Worm (Caenorhabditis elegans) whole organism, L4/young adult: ENCODE measurements around the gene F11D11.6.
"Not testable (repeated sequence)": the region's sequence is repeated elsewhere in the genome, so short reads cannot be mapped to it uniquely, and the experiment has no call there.

Experiments
- W03F9.2 ChIP-seq: fragments of 150-350 bp; optimal IDR thresholded peaks from 2 replicates; lab custom pipeline; 2014; ENCODE audit warnings: missing biosample characterization, missing genetic modification characterization
- dao-5 ChIP-seq: sonication (generic microtip); optimal IDR thresholded peaks from 2 replicates; lab custom pipeline; 2016; ENCODE audit warnings: missing genotype, missing genetic modification characterization, moderate library complexity, missing compliant biosample characterization
- him-1 ChIP-seq: sonication (generic microtip); optimal IDR thresholded peaks from 2 replicates; lab custom pipeline; 2016; ENCODE audit warnings: missing genotype, missing genetic modification reagents, missing genetic modification characterization, missing compliant biosample characterization

The F11D11.6 gene

DNA sequence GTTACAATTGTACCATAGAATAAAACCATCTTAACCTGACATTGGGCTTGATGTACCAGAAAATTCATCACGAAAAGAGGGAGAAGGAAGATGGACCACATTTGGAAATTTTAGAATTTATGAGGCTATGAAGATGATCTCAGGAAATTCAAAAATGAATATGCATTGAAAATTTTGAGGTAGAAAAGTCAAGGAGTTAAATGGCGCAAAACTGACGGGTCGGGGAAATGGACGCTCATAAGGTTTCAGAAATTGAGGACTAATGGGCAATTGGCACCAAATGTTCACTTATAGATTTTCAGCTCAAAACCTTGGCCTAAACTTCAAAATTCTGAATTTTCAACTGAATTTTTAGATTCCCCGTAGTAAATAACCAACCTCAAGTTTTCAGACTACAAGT lies 17.7 kb upstream of the F11D11.6 start, which contains the start of gene clec-255:
TSS of gene clec-255 (minus strand) at position 101 of the 400 bp plus-strand sequence.
- TF ChIP-seq him-1 (tag; lab: Kevin White, UChicago) (no peak), dao-5 (tag; lab: Kevin White, UChicago) (no peak), W03F9.2 (no peak)

DNA sequence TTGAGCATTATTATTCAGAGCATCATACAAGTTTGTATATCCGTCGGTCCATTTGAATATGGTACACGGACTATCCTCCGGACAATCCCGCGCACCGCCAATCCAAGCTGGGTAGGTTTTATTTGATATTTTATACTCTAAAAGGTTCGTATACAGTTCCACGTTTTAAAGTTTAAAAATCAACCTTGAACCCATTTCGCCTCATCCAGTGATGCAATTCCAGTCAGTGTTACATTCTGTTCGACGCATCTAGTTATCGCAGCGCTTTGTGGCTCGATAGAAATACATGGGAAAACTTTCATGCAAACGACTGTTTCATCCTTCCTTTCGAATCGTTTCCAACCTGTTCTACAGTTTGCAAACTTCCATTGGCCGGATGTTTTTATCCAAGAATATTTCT lies 17.0 kb upstream of the F11D11.6 start:
- TF ChIP-seq dao-5 (tag; lab: Kevin White, UChicago), result no peak
- no peak for TF ChIP-seq him-1 (tag; lab: Kevin White, UChicago)
- no peak for TF ChIP-seq W03F9.2

DNA sequence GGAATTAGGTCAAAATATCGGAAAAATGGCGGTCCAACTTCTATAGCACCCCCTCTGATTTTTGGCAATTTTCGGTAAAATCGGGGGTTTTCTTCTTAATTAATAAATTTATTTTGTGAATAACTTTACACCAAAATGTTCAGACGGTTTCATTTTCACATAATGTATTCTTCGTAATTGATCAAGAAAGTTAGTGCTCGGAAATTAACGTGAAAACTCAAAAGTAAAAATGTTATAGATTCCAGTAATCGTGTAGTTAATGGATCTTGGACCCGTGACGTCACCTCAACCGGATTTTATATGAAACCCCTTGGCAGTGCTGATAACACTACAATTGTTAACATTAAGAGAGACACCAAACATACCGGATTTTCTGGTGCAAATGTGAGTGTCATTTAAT lies 9.1 kb upstream of the F11D11.6 start, which contains the start of gene F11D11.22:
TSS of gene F11D11.22 (plus strand) at position 301 of the 400 bp plus-strand sequence.
- TF ChIP-seq W03F9.2; dao-5 (tag; lab: Kevin White, UChicago); him-1 (tag; lab: Kevin White, UChicago): not testable (repeated sequence)

- TF ChIP-seq W03F9.2, result no peak
- TF ChIP-seq dao-5 (tag; lab: Kevin White, UChicago), result no peak
- TF ChIP-seq him-1 (tag; lab: Kevin White, UChicago), result no peak
These were observed 8.1 kb upstream of the F11D11.6 start, which contains the start of gene F11D11.4 for ce11 chrV:18761078-18761477. Gene F11D11.4, plus strand, starts transcription at chrV:18761378.

- TF ChIP-seq dao-5 (tag; lab: Kevin White, UChicago), result no peak
- TF ChIP-seq him-1 (tag; lab: Kevin White, UChicago), result no peak
- TF ChIP-seq W03F9.2, result no peak
These were observed 7.2 kb upstream of the F11D11.6 start, which contains the start of gene F11D11.3 for ce11 chrV:18760174-18760573. Gene F11D11.3, minus strand, starts transcription at chrV:18760274.

- not testable (repeated sequence) for TF ChIP-seq him-1 (tag; lab: Kevin White, UChicago); dao-5 (tag; lab: Kevin White, UChicago); W03F9.2
These were observed 1.4 kb upstream of the F11D11.6 start, which contains the start of gene clec-254 for ce11 chrV:18754328-18754727. Gene clec-254, minus strand, starts transcription at chrV:18754428.

- TF ChIP-seq him-1 (tag; lab: Kevin White, UChicago) (no peak), W03F9.2 (no peak), dao-5 (tag; lab: Kevin White, UChicago) (no peak)
These were observed 2.5 kb downstream of the F11D11.6 start, which contains the start of the genes F11D11.21 and F11D11.12 for ce11 chrV:18750445-18750844. Gene F11D11.21, minus strand, starts transcription at chrV:18750545. Gene F11D11.12, minus strand, starts transcription at chrV:18750682.

DNA sequence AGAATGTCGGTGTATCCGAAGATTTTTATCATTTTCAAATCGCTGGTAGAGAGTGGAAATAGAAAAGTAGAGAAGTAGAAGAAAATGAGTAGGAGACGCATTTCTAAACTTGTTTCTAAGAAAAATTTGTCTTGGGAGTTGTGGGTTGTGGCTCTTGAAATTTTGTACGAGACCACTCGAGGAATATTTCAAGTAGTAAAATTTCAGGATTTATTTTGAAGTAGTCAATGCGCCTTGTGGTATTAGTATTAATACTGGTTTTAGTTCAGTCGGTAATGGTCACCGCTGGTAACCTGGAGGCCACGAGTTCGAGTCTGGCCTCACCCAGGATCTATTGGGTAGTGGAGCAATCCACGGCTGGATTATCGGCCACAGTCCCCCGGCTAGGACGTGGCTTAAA lies 4.2 kb downstream of the F11D11.6 start, which contains the start of gene clec-252:
TSS of gene clec-252 (minus strand) at position 101 of the 400 bp plus-strand sequence.
- TF ChIP-seq him-1 (tag; lab: Kevin White, UChicago) (no peak), W03F9.2 (no peak), dao-5 (tag; lab: Kevin White, UChicago) (no peak)

- no peak for TF ChIP-seq W03F9.2
- TF ChIP-seq dao-5 (tag; lab: Kevin White, UChicago), result no peak
- TF ChIP-seq him-1 (tag; lab: Kevin White, UChicago), result no peak
These were observed 5.8 kb downstream of the F11D11.6 start, which contains the start of gene clec-251 for ce11 chrV:18746937-18747660. Gene clec-251, minus strand, starts transcription at chrV:18746987.

ce11 chrV:18742108-18742507 lies 10.8 kb downstream of the F11D11.6 start, which contains the start of gene clec-250:
Gene clec-250, minus strand, starts transcription at chrV:18742208.
- TF ChIP-seq W03F9.2 (no peak), him-1 (tag; lab: Kevin White, UChicago) (no peak), dao-5 (tag; lab: Kevin White, UChicago) (no peak)

DNA sequence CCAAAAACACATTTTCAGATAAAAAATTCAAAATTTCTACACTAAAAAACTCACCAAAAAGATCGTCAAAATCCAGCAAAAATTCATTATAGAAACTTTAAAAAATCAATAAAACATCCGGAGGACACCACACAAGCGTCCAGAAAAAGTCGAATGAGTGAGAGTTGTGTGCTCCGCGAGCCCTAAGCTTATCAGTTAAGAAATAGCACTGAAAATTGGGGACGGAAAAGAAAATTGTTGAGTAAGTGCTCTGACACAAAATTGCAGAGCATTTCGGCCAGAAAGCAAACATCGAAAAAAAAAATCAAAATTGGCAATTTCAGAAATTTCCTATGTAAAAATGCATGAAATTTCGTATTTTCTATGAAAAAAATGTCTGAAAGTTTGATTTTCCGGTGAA lies 15.3 kb downstream of the F11D11.6 start:
- TF ChIP-seq him-1 (tag; lab: Kevin White, UChicago), result no peak
- no peak for TF ChIP-seq dao-5 (tag; lab: Kevin White, UChicago)
- no peak for TF ChIP-seq W03F9.2

DNA sequence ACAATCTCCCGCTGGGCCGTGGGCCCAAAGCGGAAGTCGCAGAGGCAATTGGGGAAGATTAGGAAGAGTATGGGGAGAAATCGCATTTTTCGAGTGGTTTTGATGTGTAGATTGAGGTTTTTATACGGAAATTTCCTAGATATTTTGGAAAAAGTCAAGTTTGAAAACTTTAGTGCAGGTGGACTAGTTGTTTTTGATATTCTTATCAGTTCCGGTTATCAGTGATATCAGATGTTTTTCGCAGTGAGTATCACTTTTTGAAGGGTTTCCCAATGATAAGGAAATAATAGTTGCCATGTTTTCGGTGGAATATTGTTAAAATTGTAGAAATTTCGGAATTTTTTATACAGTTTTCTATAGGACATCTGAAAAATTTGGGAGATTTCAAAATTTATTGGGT lies 18.6 kb downstream of the F11D11.6 start, which contains the start of gene scl-20:
TSS of gene scl-20 (minus strand) at position 101 of the 400 bp plus-strand sequence.
- TF ChIP-seq W03F9.2 (no peak), him-1 (tag; lab: Kevin White, UChicago) (no peak), dao-5 (tag; lab: Kevin White, UChicago) (no peak)

DNA sequence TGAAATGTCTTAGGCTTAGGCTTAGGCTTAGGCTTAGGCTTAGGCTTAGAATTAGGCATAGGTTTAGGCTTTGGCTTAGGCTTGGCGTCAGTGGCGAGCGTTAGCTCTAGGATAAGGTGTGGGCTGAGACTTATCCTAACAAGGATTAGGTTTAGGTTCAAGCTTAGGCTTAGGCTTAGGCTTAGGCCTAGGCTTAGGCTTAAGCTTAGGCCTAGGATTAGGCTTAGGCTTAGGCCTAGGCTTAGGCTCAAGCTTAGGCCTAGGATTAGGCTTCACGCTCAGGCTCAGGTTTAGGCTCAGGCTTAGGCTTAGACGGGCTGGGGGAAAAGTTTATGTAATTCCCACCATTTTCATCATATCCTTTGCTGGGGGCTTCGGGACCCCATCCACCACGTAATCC lies 19.0 kb downstream of the F11D11.6 start:
- TF ChIP-seq dao-5 (tag; lab: Kevin White, UChicago), result no peak
- TF ChIP-seq W03F9.2, result no peak
- TF ChIP-seq him-1 (tag; lab: Kevin White, UChicago), result no peak

DNA sequence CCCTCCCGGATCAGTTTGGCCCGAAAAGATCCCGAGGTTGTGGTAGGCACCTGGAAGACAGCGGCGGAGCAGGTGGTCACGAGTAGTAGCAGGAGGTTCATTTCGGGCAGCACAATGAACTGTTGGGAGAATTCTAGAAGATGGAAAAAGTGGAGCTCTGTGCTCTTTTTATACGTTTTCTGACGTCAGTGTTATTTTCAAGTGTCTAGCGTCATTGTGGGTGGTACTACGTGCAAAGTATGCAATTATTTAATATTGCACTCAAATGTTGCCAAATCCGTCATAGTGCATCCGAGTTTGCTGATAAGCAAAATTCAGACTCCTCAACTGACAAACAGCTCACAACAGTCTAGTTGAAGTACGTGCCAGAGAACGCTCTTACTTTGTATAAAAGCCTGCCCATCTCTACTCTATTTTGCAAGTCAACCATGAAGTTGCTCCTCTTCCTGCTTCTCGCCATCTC lies 21.3 kb downstream of the F11D11.6 start, which contains the start of the genes asp-18 and scl-19:
TSS of gene asp-18 (minus strand) at position 101 of the 463 bp plus-strand sequence.
TSS of gene scl-19 (plus strand) at position 413 of the 463 bp plus-strand sequence.
- TF ChIP-seq W03F9.2 (no peak), him-1 (tag; lab: Kevin White, UChicago) (no peak), dao-5 (tag; lab: Kevin White, UChicago) (no peak)
